Fruit fly (Drosophila melanogaster) Kc167 (cell line): ENCODE data around the gene Snx1.

ENCODE experiments used
- Myc ChIP-seq: fragments of >200 bp; optimal IDR thresholded peaks from 2 replicates; lab custom pipeline; 2017; ENCODE audit warnings: missing external identifiers
- Sin3A ChIP-seq: fragments of >200 bp; optimal IDR thresholded peaks from 2 replicates; lab custom pipeline; 2018; ENCODE audit warnings: missing external identifiers
- h ChIP-seq: fragments of >200 bp; optimal IDR thresholded peaks from 3 replicates; lab custom pipeline; 2018; ENCODE audit warnings: missing external identifiers
- insv ChIP-seq: fragments of >200 bp; optimal IDR thresholded peaks from 3 replicates; lab custom pipeline; 2018; ENCODE audit warnings: missing external identifiers
- psq ChIP-seq: fragments of >200 bp; optimal IDR thresholded peaks from 2 replicates; lab custom pipeline; 2017; ENCODE audit warnings: missing external identifiers
- ttk ChIP-seq: sonication (Bioruptor generic); optimal IDR thresholded peaks from 2 replicates; lab custom pipeline; 2017; ENCODE audit warnings: missing external identifiers

Gene Snx1

DNA sequence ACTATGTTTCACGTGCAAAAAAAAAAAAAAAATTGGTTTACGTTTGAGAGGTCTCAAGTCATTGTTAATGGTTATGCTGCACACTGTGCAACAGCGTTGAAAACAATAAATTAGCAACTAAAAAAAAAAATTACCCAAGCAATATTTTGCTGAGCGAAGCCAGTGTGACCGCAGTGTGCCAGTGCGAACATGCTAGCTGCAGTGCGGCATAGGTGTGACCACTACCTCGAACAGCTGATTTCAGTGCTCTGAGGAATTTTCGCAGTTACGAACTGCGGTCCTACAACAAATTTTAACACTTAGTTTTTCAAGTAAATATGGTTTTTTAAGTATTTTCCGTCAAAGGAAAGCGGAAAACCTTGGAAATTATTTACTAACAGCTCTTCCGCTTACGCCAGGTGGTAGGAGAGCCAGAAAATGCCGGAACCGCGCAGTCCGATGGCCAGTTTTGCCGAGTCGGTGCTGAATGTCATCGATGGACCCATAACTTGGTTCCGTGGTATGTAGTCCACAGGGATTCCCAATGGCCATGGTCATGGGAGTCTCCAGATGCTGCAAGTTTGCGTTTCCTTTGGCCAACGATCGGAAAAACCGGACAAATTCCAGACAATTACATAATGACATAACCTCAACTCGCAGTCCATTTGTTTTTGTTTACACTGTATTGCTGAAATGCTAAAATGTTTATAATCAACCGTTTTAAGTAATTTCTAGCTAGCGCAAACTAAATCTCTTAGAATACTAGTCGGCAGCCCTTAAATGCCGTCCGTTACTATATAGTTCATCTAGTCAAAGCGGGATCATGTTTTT lies 16.6 kb downstream of the Snx1 start, which contains the start of the genes msl-2 and ND-PDSW:
msl-2 (minus strand) TSS at position 195 of the 810 bp plus-strand sequence.
ND-PDSW (plus strand) TSS at position 240 of the 810 bp plus-strand sequence.
- TF ChIP-seq ttk (lab: Kevin White, UChicago) (no peak), insv (lab: Kevin White, UChicago) (no peak), psq (lab: Kevin White, UChicago) (no peak), Myc (lab: Kevin White, UChicago) (no peak), Sin3A (lab: Kevin White, UChicago) (no peak), h (lab: Kevin White, UChicago) (no peak)

dm6 chr2L:3466846-3467245 lies 17.4 kb downstream of the Snx1 start:
- TF ChIP-seq h (lab: Kevin White, UChicago), result no peak
- TF ChIP-seq Myc (lab: Kevin White, UChicago), result no peak
- no peak for TF ChIP-seq psq (lab: Kevin White, UChicago)
- no peak for TF ChIP-seq ttk (lab: Kevin White, UChicago)
- no peak for TF ChIP-seq insv (lab: Kevin White, UChicago)
- TF ChIP-seq Sin3A (lab: Kevin White, UChicago), result no peak

- TF ChIP-seq psq (lab: Kevin White, UChicago) (no peak), ttk (lab: Kevin White, UChicago) (no peak), Sin3A (lab: Kevin White, UChicago) (no peak), h (lab: Kevin White, UChicago) (no peak), insv (lab: Kevin White, UChicago) (no peak), Myc (lab: Kevin White, UChicago) (no peak)
These were observed 20.4 kb downstream of the Snx1 start, which contains the start of the genes Pif1 and CG31776 for dm6 chr2L:3469869-3470268. TSS of gene Pif1 (minus strand) at chr2L:3470004. TSS of gene CG31776 (plus strand) at chr2L:3470182.

- TF ChIP-seq ttk (lab: Kevin White, UChicago) (no peak), Myc (lab: Kevin White, UChicago) (no peak)
These were observed 22.8 kb downstream of the Snx1 start, which contains the start of gene Pgant4 for dm6 chr2L:3472242-3472641. TSS of gene Pgant4 (plus strand) at chr2L:3472603.

dm6 chr2L:3475168-3475567 lies 25.7 kb downstream of the Snx1 start:
- TF ChIP-seq psq (lab: Kevin White, UChicago) (no peak), ttk (lab: Kevin White, UChicago) (no peak), Myc (lab: Kevin White, UChicago) (no peak), Sin3A (lab: Kevin White, UChicago) (no peak), h (lab: Kevin White, UChicago) (no peak), insv (lab: Kevin White, UChicago) (no peak)

DNA sequence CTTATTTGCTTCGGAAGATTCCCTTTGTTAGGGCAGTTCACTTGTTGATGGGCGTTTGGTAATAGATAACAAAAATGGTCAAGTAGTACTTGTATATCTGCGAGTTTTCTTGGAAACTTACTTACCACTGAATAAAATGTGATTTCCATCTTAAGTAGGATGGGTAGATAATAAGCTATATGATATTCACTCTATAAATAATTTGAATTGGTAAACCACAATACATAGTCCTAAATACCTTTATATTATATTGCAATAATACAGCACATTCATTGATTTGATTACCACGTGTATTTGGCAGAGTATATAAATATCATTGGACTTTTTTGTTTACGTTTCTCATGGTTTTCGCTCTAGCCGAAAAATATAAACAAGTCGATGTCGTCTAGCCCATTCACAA lies 26.5 kb downstream of the Snx1 start:
- TF ChIP-seq insv (lab: Kevin White, UChicago), result no peak
- TF ChIP-seq ttk (lab: Kevin White, UChicago), result no peak
- TF ChIP-seq psq (lab: Kevin White, UChicago), result no peak
- no peak for TF ChIP-seq Sin3A (lab: Kevin White, UChicago)
- TF ChIP-seq h (lab: Kevin White, UChicago), result no peak
- TF ChIP-seq Myc (lab: Kevin White, UChicago), result no peak

- TF ChIP-seq ttk (lab: Kevin White, UChicago), result no peak
- no peak for TF ChIP-seq insv (lab: Kevin White, UChicago)
- TF ChIP-seq Myc (lab: Kevin White, UChicago), result no peak
- no peak for TF ChIP-seq Sin3A (lab: Kevin White, UChicago)
- TF ChIP-seq h (lab: Kevin White, UChicago), result no peak
- no peak for TF ChIP-seq psq (lab: Kevin White, UChicago)
These were observed 27.0 kb downstream of the Snx1 start for dm6 chr2L:3476399-3477056.

dm6 chr2L:3477057-3477755 lies 27.7 kb downstream of the Snx1 start:
- TF ChIP-seq Myc (lab: Kevin White, UChicago) (no peak), psq (lab: Kevin White, UChicago) (no peak), ttk (lab: Kevin White, UChicago) (no peak), Sin3A (lab: Kevin White, UChicago) (no peak), insv (lab: Kevin White, UChicago) (no peak), h (lab: Kevin White, UChicago) (no peak)

dm6 chr2L:3478034-3478880 lies 28.8 kb downstream of the Snx1 start, which contains the start of gene Thor:
TSS of gene Thor (plus strand) at chr2L:3478434.
- no peak for TF ChIP-seq psq (lab: Kevin White, UChicago)
- TF ChIP-seq Sin3A (lab: Kevin White, UChicago), result no peak
- no peak for TF ChIP-seq ttk (lab: Kevin White, UChicago)
- TF ChIP-seq insv (lab: Kevin White, UChicago), result no peak
- TF ChIP-seq h (lab: Kevin White, UChicago), result no peak
- no peak for TF ChIP-seq Myc (lab: Kevin White, UChicago)
